Worm (Caenorhabditis elegans): ENCODE results near the gene T12D8.10.

Gene T12D8.10

DNA sequence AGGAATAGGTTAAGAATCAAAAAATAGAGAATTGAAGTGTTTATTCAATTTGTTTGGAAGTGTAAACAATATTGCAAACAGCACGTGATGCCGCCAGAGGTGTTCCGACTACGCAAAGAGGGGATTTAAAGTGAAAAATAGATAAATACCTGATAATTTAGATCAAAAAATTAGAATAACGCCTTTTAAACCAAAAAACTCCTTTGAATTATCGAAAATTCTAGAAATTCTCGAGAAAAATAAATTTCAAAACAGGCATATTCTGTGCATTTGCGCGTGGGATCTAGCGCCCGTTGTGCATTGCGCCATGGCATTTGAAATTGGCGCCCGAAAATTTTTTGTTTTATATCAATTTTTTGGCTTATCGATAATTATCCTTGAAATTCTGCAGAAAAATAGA lies 19.9 kb downstream of the T12D8.10 start, which contains the start of gene hip-1 (continued):
- 0 out of 2 replicates have a peak, but pooled peaks have one; percentile 25 for TF ChIP-seq pbrm-1 (GFP tag; IDR thresholded peaks at IDR 0.05)
- TF ChIP-seq hlh-26 (GFP tag; conservative IDR thresholded peaks at IDR 0.05): no peak
- TF ChIP-seq ekl-4 (GFP tag; IDR thresholded peaks at IDR 0.05): peak; percentile 22; the same call in 1 of the 2 replicates
- TF ChIP-seq bed-2 (GFP tag; IDR thresholded peaks at IDR 0.05): no peak
- TF ChIP-seq sea-2 (GFP tag; IDR thresholded peaks at IDR 0.05): no peak
- peak; percentile 39 for TF ChIP-seq xnd-1 (tag; optimal IDR thresholded peaks at IDR 0.05)
- TF ChIP-seq egrh-3 (GFP tag; IDR thresholded peaks at IDR 0.05): no peak
- no peak for TF ChIP-seq let-607 (tag; optimal IDR thresholded peaks at IDR 0.05)
- no peak for TF ChIP-seq nhr-27 (tag; optimal IDR thresholded peaks at IDR 0.05)
- TF ChIP-seq nhr-90 (tag; optimal IDR thresholded peaks at IDR 0.05): no peak
- peak; percentile 47; the same call in 1 of the 2 replicates for TF ChIP-seq dox-1 (GFP tag; IDR thresholded peaks at IDR 0.05)
- no peak for TF ChIP-seq C17E4.6 (GFP tag; IDR thresholded peaks at IDR 0.05)
- peak; percentile 37 for TF ChIP-seq snpc-3.4 (tag; optimal IDR thresholded peaks at IDR 0.05)
- TF ChIP-seq unc-130 (GFP tag; optimal IDR thresholded peaks at IDR 0.05): peak; percentile 10
- TF ChIP-seq pha-4 (tag; optimal IDR thresholded peaks at IDR 0.05): peak; percentile 6
- TF ChIP-seq lin-54 (GFP tag; optimal IDR thresholded peaks at IDR 0.05): peak; percentile 86
- peak; percentile 54 for TF ChIP-seq tbp1 (GFP tag; optimal IDR thresholded peaks at IDR 0.05)
- peak; percentile 30 for TF ChIP-seq tlf-1 (GFP tag; optimal IDR thresholded peaks at IDR 0.05)
- no peak for TF ChIP-seq B0336.3 (GFP tag; IDR thresholded peaks at IDR 0.05)
- peak; percentile 64 for TF ChIP-seq dpl-1 (GFP tag; optimal IDR thresholded peaks at IDR 0.05)
- TF ChIP-seq ztf-18 (tag; optimal IDR thresholded peaks at IDR 0.05): no peak
- no peak for TF ChIP-seq F49E8.2 (tag; optimal IDR thresholded peaks at IDR 0.05; ENCODE audit: insufficient read depth)
- TF ChIP-seq mes-4 (tag; optimal IDR thresholded peaks at IDR 0.05): no peak
- no peak for TF ChIP-seq him-1 (tag; optimal IDR thresholded peaks at IDR 0.05)
- TF ChIP-seq F55B11.4 (tag; optimal IDR thresholded peaks at IDR 0.05; ENCODE audit: borderline replicate concordance, insufficient read depth): no peak
- peak; percentile 77 for TF ChIP-seq F23B12.7 (tag; optimal IDR thresholded peaks at IDR 0.05; ENCODE audit: insufficient read depth)
- TF ChIP-seq lin-40 (tag; optimal IDR thresholded peaks at IDR 0.05): no peak
- no peak for TF ChIP-seq K11D2.4 (GFP tag; IDR thresholded peaks at IDR 0.05)
- no peak for TF ChIP-seq nfya-2 (GFP tag; IDR thresholded peaks at IDR 0.05)
- TF ChIP-seq mcd-1 (GFP tag; IDR thresholded peaks at IDR 0.05): 0 out of 2 replicates have a peak, but pooled peaks have one; percentile 26
- TF ChIP-seq zim-3 (tag; optimal IDR thresholded peaks at IDR 0.05): no peak
- TF ChIP-seq F10E7.11 (tag; optimal IDR thresholded peaks at IDR 0.05): no peak
- TF ChIP-seq T26A5.8 (tag; optimal IDR thresholded peaks at IDR 0.05): no peak
- TF ChIP-seq hmg-20 (GFP tag; IDR thresholded peaks at IDR 0.05): no peak
- peak; percentile 36 for TF ChIP-seq snpc-1.3 (tag; optimal IDR thresholded peaks at IDR 0.05; ENCODE audit: insufficient read depth)
- TF ChIP-seq efl-1 (GFP tag; optimal IDR thresholded peaks at IDR 0.05): peak; percentile 75
- no peak for TF ChIP-seq ccch-3 (GFP tag; optimal IDR thresholded peaks at IDR 0.05)
- peak; percentile 83 for TF ChIP-seq ceh-91 (GFP tag; IDR thresholded peaks at IDR 0.05)
- TF ChIP-seq F33H1.4 (GFP tag; IDR thresholded peaks at IDR 0.05): peak; percentile 57
- TF ChIP-seq Y79H2A.3 (GFP tag; conservative IDR thresholded peaks at IDR 0.05): no peak
- TF ChIP-seq B0261.1 (tag; optimal IDR thresholded peaks at IDR 0.05): no peak
- TF ChIP-seq Y53G8AR.9 (GFP tag; conservative IDR thresholded peaks at IDR 0.05): no peak
- TF ChIP-seq attf-5 (GFP tag; optimal IDR thresholded peaks at IDR 0.05): peak; percentile 62
- TF ChIP-seq D2030.7 (GFP tag; IDR thresholded peaks at IDR 0.05): peak; percentile 71
- TF ChIP-seq gei-17 (GFP tag; optimal IDR thresholded peaks at IDR 0.05): no peak

Measured in whole organism, young adult.